Worm (Caenorhabditis elegans) whole organism, late embryonic: ENCODE measurements around the gene clh-1.

Experiments
- T23F11.4 ChIP-seq: fragments of 200-800 bp; sonication (Bioruptor generic); optimal IDR thresholded peaks from 2 replicates; lab custom pipeline; 2018; ENCODE audit warnings: mild to moderate bottlenecking, missing genetic modification characterization, missing compliant biosample characterization
- elt-2 ChIP-seq: sonication (generic microtip); optimal IDR thresholded peaks from 2 replicates; lab custom pipeline; 2016; ENCODE audit warnings: missing genetic modification reagents, missing genetic modification characterization, missing compliant biosample characterization

DNA sequence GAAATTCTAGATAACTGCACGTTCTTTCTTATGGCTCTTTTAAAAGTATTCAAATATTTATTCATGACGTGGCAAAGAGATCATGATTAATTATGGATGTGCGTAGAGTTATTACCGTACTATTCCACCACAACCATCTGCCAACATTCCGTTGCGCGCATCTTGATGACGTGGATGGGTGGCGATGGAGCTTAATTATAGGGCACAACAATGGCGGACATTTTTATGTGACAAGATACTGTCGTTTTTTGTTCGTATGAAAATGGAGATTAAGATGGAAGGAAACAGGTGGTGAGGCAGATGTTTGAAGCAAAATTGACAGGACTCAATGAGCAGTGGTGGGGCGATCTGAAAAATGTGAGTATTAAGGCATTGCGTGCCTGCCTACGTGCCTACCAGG is 31.5 kb upstream of the clh-1 start:
- no peak for TF ChIP-seq elt-2 (tag; lab: Kevin White, UChicago)
- TF ChIP-seq T23F11.4 (GFP tag; lab: Kevin White, UChicago): no peak
